Worm (Caenorhabditis elegans): ENCODE measurements around the gene fcd-2.

The fcd-2 gene

DNA sequence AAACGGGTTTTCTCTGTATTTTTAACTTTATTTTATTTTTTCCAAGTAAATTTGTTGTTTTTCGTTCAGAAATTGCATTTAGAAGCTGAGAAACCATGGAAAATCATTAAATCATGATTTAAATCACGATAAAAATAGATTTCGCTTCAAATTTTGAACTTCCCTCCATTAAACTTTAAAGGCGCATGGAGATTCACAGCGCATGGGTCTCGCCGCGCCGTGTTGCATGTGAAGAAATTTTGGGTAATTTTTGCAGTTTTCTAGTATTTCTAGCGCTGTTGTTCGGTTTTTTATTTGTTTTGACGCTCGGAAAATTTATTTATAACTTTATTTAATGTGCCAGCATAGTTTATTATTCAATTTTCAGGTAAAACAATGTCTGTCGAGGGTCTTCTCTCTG lies 11.5 kb downstream of the fcd-2 start, which contains the start of gene eef-1B.2 (continued):
- TF ChIP-seq snpc-4 (GFP tag; optimal IDR thresholded peaks at IDR 0.05) (peak; percentile 68), snpc-4 (tag; optimal IDR thresholded peaks at IDR 0.05) (peak in 3 of 4 experiments; percentile 80 to 88 (median 87)), ztf-18 (tag; optimal IDR thresholded peaks at IDR 0.05) (peak; percentile 86), F49E8.2 (tag; optimal IDR thresholded peaks at IDR 0.05; ENCODE audit: insufficient read depth) (no peak), pbrm-1 (GFP tag; IDR thresholded peaks at IDR 0.05) (0 out of 2 replicates have a peak, but pooled peaks have one; percentile 24), F33H1.4 (GFP tag; IDR thresholded peaks at IDR 0.05) (peak; percentile 82), nfyb-1 (GFP tag; IDR thresholded peaks at IDR 0.05) (no peak), ceh-40 (GFP tag; IDR thresholded peaks at IDR 0.05) (no peak), C06A6.2 (GFP tag; conservative IDR thresholded peaks at IDR 0.05) (no peak), nhr-80 (tag; optimal IDR thresholded peaks at IDR 0.05) (peak; percentile 9), let-607 (tag; optimal IDR thresholded peaks at IDR 0.05) (peak; percentile 9 to 77), mcd-1 (GFP tag; IDR thresholded peaks at IDR 0.05) (peak; percentile 43; the same call in 1 of the 2 replicates), dpl-1 (GFP tag; optimal IDR thresholded peaks at IDR 0.05) (peak; percentile 74), Y53G8AR.9 (GFP tag; conservative IDR thresholded peaks at IDR 0.05) (no peak), B0336.3 (GFP tag; IDR thresholded peaks at IDR 0.05) (0 out of 2 replicates have a peak, but pooled peaks have one; percentile 35), cebp-1 (GFP tag; IDR thresholded peaks at IDR 0.05) (no peak), cebp-1 (tag; optimal IDR thresholded peaks at IDR 0.05) (peak; percentile 50), hmg-1.2 (GFP tag; IDR thresholded peaks at IDR 0.05) (0 out of 2 replicates have a peak, but pooled peaks have one; percentile 16)

- TF ChIP-seq mcd-1 (GFP tag; IDR thresholded peaks at IDR 0.05), result no peak
- no peak for TF ChIP-seq tbx-9 (tag; optimal IDR thresholded peaks at IDR 0.05; ENCODE audit: borderline replicate concordance)
- TF ChIP-seq hsf-1 (GFP tag; IDR thresholded peaks at IDR 0.05), result no peak
- no peak for TF ChIP-seq dpl-1 (GFP tag; optimal IDR thresholded peaks at IDR 0.05)
- no peak for TF ChIP-seq gei-17 (GFP tag; optimal IDR thresholded peaks at IDR 0.05)
- TF ChIP-seq D2030.7 (GFP tag; IDR thresholded peaks at IDR 0.05), result no peak
- TF ChIP-seq ceh-91 (GFP tag; IDR thresholded peaks at IDR 0.05), result no peak
- no peak for TF ChIP-seq lag-1 (GFP tag; IDR thresholded peaks at IDR 0.05)
- TF ChIP-seq F57A8.1 (GFP tag; optimal IDR thresholded peaks at IDR 0.05), result no peak
- TF ChIP-seq attf-6 (GFP tag; IDR thresholded peaks at IDR 0.05), result peak; percentile 51; the same call in 1 of the 2 replicates
- TF ChIP-seq Y53F4B.3 (GFP tag; IDR thresholded peaks at IDR 0.05), result no peak
- 0 out of 2 replicates have a peak, but pooled peaks have one; percentile 17 for TF ChIP-seq madf-3 (GFP tag; IDR thresholded peaks at IDR 0.05)
Observed at ce11 chrIV:15037492-15037891, 12.0 kb downstream of the fcd-2 start.

- TF ChIP-seq lir-1 (GFP tag; conservative IDR thresholded peaks at IDR 0.05) (no peak), egl-44 (GFP tag; IDR thresholded peaks at IDR 0.05) (no peak), ekl-4 (GFP tag; IDR thresholded peaks at IDR 0.05) (peak; percentile 68; the same call in 1 of the 2 replicates), nhr-120 (GFP tag; IDR thresholded peaks at IDR 0.05) (0 out of 2 replicates have a peak, but pooled peaks have one; percentile 13), snpc-4 (GFP tag; optimal IDR thresholded peaks at IDR 0.05) (peak; percentile 4), snpc-4 (tag; optimal IDR thresholded peaks at IDR 0.05) (peak in 2 of 4 experiments; percentile 4 to 42), cebp-2 (GFP tag; IDR thresholded peaks at IDR 0.05) (peak; percentile 66; the same call in 1 of the 2 replicates), K12H6.12 (tag; optimal IDR thresholded peaks at IDR 0.05) (no peak), Y56A3A.18 (GFP tag; IDR thresholded peaks at IDR 0.05) (0 out of 2 replicates have a peak, but pooled peaks have one; percentile 8), snpc-3.4 (tag; optimal IDR thresholded peaks at IDR 0.05) (peak; percentile 10), pbrm-1 (GFP tag; IDR thresholded peaks at IDR 0.05) (0 out of 2 replicates have a peak, but pooled peaks have one; percentile 9), lin-54 (GFP tag; optimal IDR thresholded peaks at IDR 0.05) (peak; percentile 1), lin-40 (tag; optimal IDR thresholded peaks at IDR 0.05) (no peak), attf-6 (GFP tag; IDR thresholded peaks at IDR 0.05) (peak; percentile 82), mcd-1 (GFP tag; IDR thresholded peaks at IDR 0.05) (peak; percentile 34; the same call in 1 of the 2 replicates), nhr-90 (tag; optimal IDR thresholded peaks at IDR 0.05) (no peak), hsf-1 (GFP tag; IDR thresholded peaks at IDR 0.05) (0 out of 2 replicates have a peak, but pooled peaks have one; percentile 26), repo-1 (tag; optimal IDR thresholded peaks at IDR 0.05) (no peak), chd-7 (tag; optimal IDR thresholded peaks at IDR 0.05) (peak; percentile 22), nhr-27 (tag; optimal IDR thresholded peaks at IDR 0.05) (no peak), fkh-3 (tag; optimal IDR thresholded peaks at IDR 0.05) (peak; percentile 17), lin-26 (GFP tag; IDR thresholded peaks at IDR 0.05) (peak; percentile 62; the same call in 1 of the 2 replicates), egrh-3 (GFP tag; IDR thresholded peaks at IDR 0.05) (peak; percentile 76)
Observed at ce11 chrIV:15038821-15039220, 13.3 kb downstream of the fcd-2 start.

Data from whole organism, young adult.